Worm (Caenorhabditis elegans) whole organism, L4 larva: ENCODE results near the gene xtr-2.
A peak's percentile ranks its signal among the peaks of the same experiment; 100 is the strongest.

ENCODE experiments used
- D1046.2 ChIP-seq: fragments of 200-800 bp; sonication (Bioruptor generic); IDR thresholded peaks from 2 replicates; pipeline ENCODE4 v1.3.6; 2022; ENCODE audit warnings: missing genetic modification characterization, missing compliant biosample characterization
- F26F4.8 ChIP-seq: fragments of 200-800 bp; sonication (Bioruptor generic); conservative IDR thresholded peaks from 2 replicates; pipeline ENCODE4 v1.3.6; 2022; ENCODE audit warnings: missing genetic modification characterization, missing compliant biosample characterization
- F44E2.7 ChIP-seq: fragments of 200-800 bp; sonication (Bioruptor generic); IDR thresholded peaks from 2 replicates; pipeline ENCODE4 v2.1.2; 2022; ENCODE audit warnings: missing genetic modification characterization, missing compliant biosample characterization
- Y48G9A.11 ChIP-seq: fragments of 200-800 bp; sonication (Bioruptor generic); IDR thresholded peaks from 2 replicates; pipeline ENCODE4 v1.3.6; 2022; ENCODE audit warnings: missing genetic modification reagents, missing genetic modification characterization, missing compliant biosample characterization
- Y5F2A.4 ChIP-seq: fragments of 200-800 bp; sonication (Bioruptor generic); optimal IDR thresholded peaks from 2 replicates; lab custom pipeline; 2018; ENCODE audit warnings: mild to moderate bottlenecking, missing genetic modification characterization, missing compliant biosample characterization
- Y75B8A.6 ChIP-seq: fragments of 200-800 bp; sonication (Bioruptor generic); IDR thresholded peaks from 2 replicates; pipeline ENCODE4 v1.3.6; 2022; ENCODE audit warnings: missing genetic modification reagents, missing genetic modification characterization, missing compliant biosample characterization
- ZK337.2 ChIP-seq: fragments of 200-800 bp; sonication (Bioruptor generic); IDR thresholded peaks from 2 replicates; pipeline ENCODE4 v1.3.6; 2022; ENCODE audit warnings: missing genetic modification reagents, missing genetic modification characterization, missing compliant biosample characterization
- attf-4 ChIP-seq: sonication (generic microtip); optimal IDR thresholded peaks from 3 replicates; lab custom pipeline; 2017; ENCODE audit warnings: missing biosample characterization, missing genetic modification characterization
- ceh-20 ChIP-seq: fragments of 200-800 bp; sonication (Bioruptor generic); IDR thresholded peaks from 2 replicates; pipeline ENCODE4 v1.3.6; 2022; ENCODE audit warnings: missing genetic modification reagents, missing genetic modification characterization, missing compliant biosample characterization
- ceh-28 ChIP-seq: fragments of 150-350 bp; optimal IDR thresholded peaks from 2 replicates; lab custom pipeline; 2014; ENCODE audit warnings: missing biosample characterization, missing genetic modification reagents, missing genetic modification characterization
- ces-1 ChIP-seq: fragments of 150-350 bp; sonication (generic microtip); optimal IDR thresholded peaks from 4 replicates; lab custom pipeline; 2014; ENCODE audit warnings: missing biosample characterization, missing genetic modification reagents, missing genetic modification characterization
- daf-16 ChIP-seq, 3 experiments: sonication (generic microtip); optimal IDR thresholded peaks; 2 replicates each; lab custom pipeline; 2016 to 2017; ENCODE audit warnings: missing genetic modification characterization in 3 of 3, missing genetic modification reagents in 3 of 3, mild to moderate bottlenecking in 2 of 3, missing compliant biosample characterization in 2 of 3, missing biosample characterization in 1 of 3, moderate library complexity in 1 of 3
- daf-8 ChIP-seq: fragments of 200-800 bp; sonication (Bioruptor generic); IDR thresholded peaks from 2 replicates; pipeline ENCODE4 v1.3.6; 2022; ENCODE audit warnings: missing genetic modification characterization, missing compliant biosample characterization
- dmd-8 ChIP-seq: fragments of 200-800 bp; sonication (Bioruptor generic); IDR thresholded peaks from 2 replicates; pipeline ENCODE4 v1.3.6; 2022; ENCODE audit warnings: missing genetic modification characterization, missing compliant biosample characterization
- dmd-9 ChIP-seq: fragments of 200-800 bp; sonication (Bioruptor generic); IDR thresholded peaks from 2 replicates; pipeline ENCODE4 v1.3.6; 2022; ENCODE audit warnings: missing genetic modification reagents, missing genetic modification characterization, missing compliant biosample characterization
- dpl-1 ChIP-seq: fragments of 150-350 bp; optimal IDR thresholded peaks from 2 replicates; lab custom pipeline; 2014; ENCODE audit warnings: missing biosample characterization, missing genetic modification reagents, missing genetic modification characterization
- dve-1 ChIP-seq: sonication (generic microtip); optimal IDR thresholded peaks from 2 replicates; lab custom pipeline; 2017; ENCODE audit warnings: antibody characterized with exemption, mild to moderate bottlenecking, missing genetic modification characterization, missing compliant biosample characterization; ENCODE audit not compliant: insufficient read depth
- hif-1 ChIP-seq, 2 experiments: sonication (generic microtip); optimal IDR thresholded peaks; 2 replicates each; lab custom pipeline; 2016 to 2017; ENCODE audit warnings: missing compliant biosample characterization in 2 of 2, missing genetic modification characterization in 2 of 2, missing genetic modification reagents in 2 of 2, missing genotype in 2 of 2, mild to moderate bottlenecking in 1 of 2
- hmg-1.1 ChIP-seq: fragments of 200-800 bp; sonication (Bioruptor generic); IDR thresholded peaks from 2 replicates; pipeline ENCODE4 v1.3.6; 2022; ENCODE audit warnings: missing genetic modification reagents, missing genetic modification characterization, missing compliant biosample characterization
- jun-1 ChIP-seq: fragments of 150-350 bp; optimal IDR thresholded peaks from 2 replicates; lab custom pipeline; 2014; ENCODE audit warnings: missing biosample characterization, missing genetic modification reagents, missing genetic modification characterization
- lin-1 ChIP-seq: fragments of 200-800 bp; sonication (Bioruptor generic); IDR thresholded peaks from 2 replicates; pipeline ENCODE4 v1.3.6; 2022; ENCODE audit warnings: missing genetic modification reagents, missing genetic modification characterization, missing compliant biosample characterization
- lin-29 ChIP-seq: fragments of 200-800 bp; sonication (Bioruptor generic); IDR thresholded peaks from 2 replicates; pipeline ENCODE4 v1.3.6; 2022; ENCODE audit warnings: missing genetic modification reagents, missing genetic modification characterization, missing compliant biosample characterization
- madf-5 ChIP-seq, 2 experiments: fragments of 200-800 bp; sonication (Bioruptor generic); IDR thresholded peaks; 2 replicates each; pipeline ENCODE4 v1.3.6; 2022; ENCODE audit warnings: missing compliant biosample characterization in 2 of 2, missing genetic modification characterization in 2 of 2
- mdl-1 ChIP-seq, 2 experiments: fragments of 150-350 bp in 1 of 2; sonication (generic microtip) in 1 of 2; optimal IDR thresholded peaks; 2 replicates each; lab custom pipeline; 2014 to 2017; ENCODE audit warnings: missing biosample characterization in 2 of 2, missing genetic modification characterization in 2 of 2
- mep-1 ChIP-seq: fragments of 150-350 bp; sonication (generic microtip); optimal IDR thresholded peaks from 3 replicates; lab custom pipeline; 2014; ENCODE audit warnings: missing biosample characterization, missing genetic modification characterization
- mxl-2 ChIP-seq: fragments of 200-800 bp; sonication (Bioruptor generic); conservative IDR thresholded peaks from 2 replicates; pipeline ENCODE4 v1.3.6; 2022; ENCODE audit warnings: missing genetic modification reagents, missing genetic modification characterization, missing compliant biosample characterization
- nhr-102 ChIP-seq: sonication (generic microtip); optimal IDR thresholded peaks from 2 replicates; lab custom pipeline; 2016; ENCODE audit warnings: mild to moderate bottlenecking, missing genetic modification characterization, moderate library complexity, missing compliant biosample characterization
- nhr-237 ChIP-seq: sonication (generic microtip); optimal IDR thresholded peaks from 2 replicates; lab custom pipeline; 2017; ENCODE audit warnings: missing biosample characterization, missing genetic modification characterization
- nhr-25 ChIP-seq: sonication (generic microtip); optimal IDR thresholded peaks from 2 replicates; lab custom pipeline; 2017; ENCODE audit warnings: missing genetic modification characterization, mild to moderate bottlenecking, missing compliant biosample characterization, antibody characterized with exemption, moderate library complexity, borderline replicate concordance; ENCODE audit not compliant: insufficient read depth
- nhr-6 ChIP-seq: fragments of 150-350 bp; optimal IDR thresholded peaks from 2 replicates; lab custom pipeline; 2014; ENCODE audit warnings: missing biosample characterization, missing genetic modification characterization
- saeg-2 ChIP-seq: fragments of 200-800 bp; sonication (Bioruptor generic); IDR thresholded peaks from 2 replicates; pipeline ENCODE4 v1.3.6; 2022; ENCODE audit warnings: missing genetic modification reagents, missing genetic modification characterization, missing compliant biosample characterization
- snpc-1.2 ChIP-seq: fragments of 200-800 bp; sonication (Bioruptor generic); IDR thresholded peaks from 2 replicates; pipeline ENCODE4 v1.3.6; 2022; ENCODE audit warnings: missing genetic modification reagents, missing genetic modification characterization, missing compliant biosample characterization
- snpc-4 ChIP-seq: fragments of 150-350 bp; optimal IDR thresholded peaks from 2 replicates; lab custom pipeline; 2014; ENCODE audit warnings: missing biosample characterization, missing genetic modification characterization
- spr-1 ChIP-seq: sonication (generic microtip); optimal IDR thresholded peaks from 2 replicates; lab custom pipeline; 2016; ENCODE audit warnings: mild to moderate bottlenecking, missing genetic modification characterization, missing compliant biosample characterization
- spr-3 ChIP-seq: fragments of 200-800 bp; sonication (Bioruptor generic); optimal IDR thresholded peaks from 2 replicates; lab custom pipeline; 2018; ENCODE audit warnings: mild to moderate bottlenecking, missing genetic modification characterization, missing compliant biosample characterization
- tag-97 ChIP-seq: fragments of 200-800 bp; sonication (Bioruptor generic); IDR thresholded peaks from 2 replicates; pipeline ENCODE4 v1.3.6; 2022; ENCODE audit warnings: missing genetic modification characterization, missing compliant biosample characterization
- unc-62 ChIP-seq, 3 experiments: fragments of 150-350 bp in 1 of 3; sonication (generic microtip); optimal IDR thresholded peaks in 2 of 3; peaks in 1 of 3; 1 replicate in 1 of 3; 2 replicates in 2 of 3; lab custom pipeline; 2014 to 2017; ENCODE audit warnings: missing biosample characterization in 3 of 3, missing genetic modification characterization in 3 of 3, missing genetic modification reagents in 3 of 3, missing genotype in 1 of 3
- zfp-2 ChIP-seq: sonication (generic microtip); optimal IDR thresholded peaks from 2 replicates; lab custom pipeline; 2016; ENCODE audit warnings: mild to moderate bottlenecking, missing genetic modification characterization, missing compliant biosample characterization
- ztf-11 ChIP-seq: fragments of 150-350 bp; optimal IDR thresholded peaks from 2 replicates; lab custom pipeline; 2014; ENCODE audit warnings: missing biosample characterization, missing genetic modification characterization

xtr-2 gene

DNA sequence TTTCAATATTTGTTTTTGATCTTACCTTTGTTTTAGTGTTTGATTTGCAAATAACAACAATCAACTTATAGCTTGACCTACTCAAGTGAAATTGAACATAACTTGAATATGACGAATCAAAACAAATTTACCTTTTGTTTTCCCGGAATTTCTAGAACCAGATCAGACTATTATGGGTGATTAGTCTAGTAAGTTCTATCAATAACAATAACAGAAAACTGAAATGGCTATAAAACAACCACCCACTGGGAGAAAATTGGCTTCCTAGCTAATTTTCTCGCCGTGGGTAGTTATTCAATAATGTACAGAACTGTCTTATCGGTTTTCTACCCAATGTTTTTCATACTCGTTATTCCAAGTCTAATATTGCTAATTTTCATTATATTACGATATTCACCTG, 13.3 kb downstream of the xtr-2 start, which contains the start of gene srd-45:
Gene srd-45 (plus strand): TSS at position 301 of the 400 bp plus-strand sequence.
- TF ChIP-seq unc-62 (GFP tag; optimal IDR thresholded peaks at IDR 0.05 in 1 of 2; lab: Kevin White, UChicago) (peak in 1 of 2 experiments; percentile 7), unc-62 (tag; optimal IDR thresholded peaks at IDR 0.05; lab: Kevin White, UChicago) (no peak), snpc-4 (no peak)

DNA sequence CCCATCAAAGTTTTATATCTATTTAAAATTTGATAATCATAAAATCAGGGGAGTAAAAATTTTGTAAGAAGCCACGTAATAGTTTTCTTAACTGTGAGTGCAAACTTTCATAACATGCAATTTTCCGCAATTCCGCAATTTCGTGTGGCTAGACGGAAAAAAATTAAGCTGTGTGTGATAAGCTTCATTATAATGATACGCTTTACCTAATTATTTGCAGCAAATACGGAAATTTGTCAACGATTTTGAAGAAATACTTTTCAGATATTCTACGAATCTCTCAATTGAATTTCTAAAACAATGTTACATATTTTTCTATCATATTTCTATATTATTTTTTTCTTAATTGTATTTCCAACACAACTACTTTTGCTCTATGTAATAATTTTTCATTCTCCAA, 16.4 kb downstream of the xtr-2 start, which contains the start of gene srd-46:
Gene srd-46 (plus strand): TSS at position 301 of the 400 bp plus-strand sequence.
- TF ChIP-seq tag-97 (GFP tag; lab: Robert Waterston, UW), result no peak
- no peak for TF ChIP-seq daf-8 (GFP tag; lab: Robert Waterston, UW)

DNA sequence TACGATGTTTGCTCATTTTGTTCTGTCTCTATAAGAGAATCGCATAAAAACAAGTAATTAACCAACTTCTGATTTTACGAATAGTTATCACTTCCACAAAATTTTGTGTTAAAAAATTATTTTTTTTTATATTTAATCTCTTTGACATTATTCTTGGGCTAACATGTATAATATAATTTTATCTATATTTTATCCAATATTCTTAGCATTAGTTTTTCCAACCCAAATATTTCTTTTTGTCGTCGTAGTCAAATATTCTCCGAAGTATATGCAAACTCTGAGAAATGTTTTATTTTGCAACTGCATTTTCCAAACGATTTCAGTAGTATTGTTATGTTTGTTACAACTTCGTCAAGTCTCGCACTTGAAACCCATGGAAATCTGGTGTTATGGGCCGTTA, 18.1 kb downstream of the xtr-2 start, which contains the start of gene srd-47:
Gene srd-47 (plus strand): TSS at position 164 of the 400 bp plus-strand sequence.
- TF ChIP-seq lin-1 (GFP tag; lab: Robert Waterston, UW), result no peak
- TF ChIP-seq unc-62 (GFP tag; optimal IDR thresholded peaks at IDR 0.05 in 1 of 2; lab: Kevin White, UChicago), result peak in 1 of 2 experiments; percentile 56
- no peak for TF ChIP-seq unc-62 (tag; optimal IDR thresholded peaks at IDR 0.05; lab: Kevin White, UChicago)

DNA sequence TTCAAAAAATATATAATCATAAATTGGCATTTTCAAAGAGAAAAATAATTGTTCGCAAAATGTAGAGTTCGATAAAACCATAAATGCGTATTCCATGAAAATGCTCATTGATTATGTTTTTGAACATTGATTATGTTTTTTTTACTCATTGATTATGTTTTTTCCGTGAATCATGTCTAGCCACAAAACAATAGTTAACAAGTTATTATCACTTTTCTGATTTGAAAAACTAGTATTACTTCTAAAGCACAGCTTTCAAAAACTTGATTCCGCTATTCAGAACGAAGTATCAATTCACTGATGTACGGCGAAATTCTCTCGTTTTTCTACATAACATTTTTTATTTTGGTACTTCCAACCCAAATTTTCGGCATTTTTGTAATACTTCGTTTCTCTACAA, 20.4 kb downstream of the xtr-2 start, which contains the start of gene srd-48:
Gene srd-48 (plus strand): TSS at position 301 of the 400 bp plus-strand sequence.
- no peak for TF ChIP-seq ZK337.2
- TF ChIP-seq, all 104 proteins: peak for 0

DNA sequence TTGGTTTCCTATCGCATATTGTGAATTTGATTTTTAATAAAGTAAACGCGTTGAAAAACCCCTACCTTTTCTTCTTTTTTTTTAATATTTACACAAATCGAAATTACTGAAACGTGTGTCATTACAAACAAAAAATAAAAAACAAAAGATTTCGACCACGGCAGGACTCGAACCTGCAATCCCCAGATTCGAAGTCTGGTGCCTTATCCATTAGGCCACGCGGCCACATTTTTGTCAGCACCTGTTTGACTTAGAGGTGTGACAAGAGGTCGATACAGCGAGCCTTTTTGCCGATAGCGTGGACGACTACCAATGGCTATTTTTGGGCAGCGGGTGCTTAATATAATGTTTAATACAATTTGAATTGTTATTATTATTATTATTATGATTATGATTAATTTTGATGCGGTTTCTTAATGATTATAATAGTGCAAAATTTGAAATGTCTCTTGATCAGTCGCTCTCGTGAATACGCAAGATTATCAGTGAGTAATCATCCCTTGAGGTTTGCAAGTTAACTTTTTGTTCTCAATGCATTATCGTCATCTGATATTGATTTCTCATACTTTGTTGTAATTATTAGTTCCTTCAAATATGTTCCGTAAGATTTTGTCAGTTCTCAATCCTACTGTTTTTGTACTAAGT, 22.6 kb downstream of the xtr-2 start, which contains the start of gene srd-44:
Gene srd-44 (plus strand): TSS at position 595 of the 645 bp plus-strand sequence.
- TF ChIP-seq F44E2.7 (GFP tag; lab: Robert Waterston, UW), result no peak
- peak; percentile 4 for TF ChIP-seq spr-1 (tag; lab: Kevin White, UChicago)
- no peak for TF ChIP-seq saeg-2 (GFP tag; lab: Robert Waterston, UW)
- no peak for TF ChIP-seq dpl-1 (GFP tag; lab: Kevin White, UChicago)
- no peak for TF ChIP-seq nhr-6 (tag; lab: Kevin White, UChicago)
- peak in 1 of 2 experiments; percentile 2 for TF ChIP-seq mdl-1 (tag; optimal IDR thresholded peaks at IDR 0.05; lab: Kevin White, UChicago)
- TF ChIP-seq zfp-2 (tag; lab: Kevin White, UChicago), result no peak
- no peak for TF ChIP-seq nhr-25 (tag; lab: Kevin White, UChicago)
- peak; percentile 88 for TF ChIP-seq snpc-1.2 (GFP tag; lab: Robert Waterston, UW)
- no peak for TF ChIP-seq D1046.2 (GFP tag; lab: Robert Waterston, UW)
- no peak for TF ChIP-seq dve-1 (tag; lab: Kevin White, UChicago)
- TF ChIP-seq dmd-8 (GFP tag; lab: Robert Waterston, UW), result no peak
- TF ChIP-seq ZK337.2, result no peak
- TF ChIP-seq jun-1 (tag; lab: Kevin White, UChicago), result no peak
- no peak for TF ChIP-seq daf-8 (GFP tag; lab: Robert Waterston, UW)
- TF ChIP-seq ces-1 (GFP tag; lab: Kevin White, UChicago), result no peak
- TF ChIP-seq ztf-11 (tag; lab: Kevin White, UChicago), result no peak
- no peak for TF ChIP-seq mxl-2 (GFP tag; lab: Robert Waterston, UW)
- no peak for TF ChIP-seq spr-3 (GFP tag; lab: Kevin White, UChicago)
- no peak for TF ChIP-seq ceh-28 (tag; lab: Kevin White, UChicago)
- peak; percentile 8 to 30 for TF ChIP-seq daf-16 (GFP tag; optimal IDR thresholded peaks at IDR 0.05; lab: Kevin White, UChicago)
- no peak for TF ChIP-seq daf-16 (tag; optimal IDR thresholded peaks at IDR 0.05; lab: Kevin White, UChicago)
- TF ChIP-seq mep-1 (tag; lab: Kevin White, UChicago), result no peak
- TF ChIP-seq hif-1 (tag; optimal IDR thresholded peaks at IDR 0.05; lab: Kevin White, UChicago), result no peak
- TF ChIP-seq attf-4 (tag; lab: Kevin White, UChicago), result no peak
- no peak for TF ChIP-seq nhr-237 (tag; lab: Kevin White, UChicago)
- TF ChIP-seq F26F4.8 (GFP tag; lab: Robert Waterston, UW), result no peak
- no peak for TF ChIP-seq Y5F2A.4 (GFP tag; lab: Kevin White, UChicago)
- no peak for TF ChIP-seq lin-29 (GFP tag; lab: Robert Waterston, UW)
- TF ChIP-seq Y75B8A.6 (GFP tag; lab: Robert Waterston, UW), result 0 out of 2 replicates have a peak, but pooled peaks have one; percentile 47
- TF ChIP-seq Y48G9A.11, result no peak; the same call in 1 of the 2 replicates
- TF ChIP-seq nhr-102 (tag; lab: Kevin White, UChicago), result no peak
- no peak for TF ChIP-seq madf-5 (GFP tag; IDR thresholded peaks at IDR 0.05; lab: Robert Waterston, UW)
- no peak for TF ChIP-seq hmg-1.1 (GFP tag; lab: Robert Waterston, UW)
- 0 out of 2 replicates have a peak, but pooled peaks have one; percentile 21 for TF ChIP-seq dmd-9 (GFP tag; lab: Robert Waterston, UW)
- TF ChIP-seq ceh-20 (GFP tag; lab: Robert Waterston, UW), result no peak
